Worm (Caenorhabditis elegans): ENCODE measurements around the gene ZK632.12.

Gene ZK632.12

ce11 chrIII:9849950-9850349, 19.3 kb downstream of the ZK632.12 start (continued):
- TF ChIP-seq fkh-10 (GFP tag; optimal IDR thresholded peaks at IDR 0.05) (no peak), C16A3.4 (tag; optimal IDR thresholded peaks at IDR 0.05) (no peak)

- TF ChIP-seq lin-35 (GFP tag; optimal IDR thresholded peaks at IDR 0.05) (peak in 1 of 2 experiments; percentile 8), lin-14 (GFP tag; optimal IDR thresholded peaks at IDR 0.05) (peak; percentile 31), nhr-90 (tag; optimal IDR thresholded peaks at IDR 0.05; ENCODE audit: poor library complexity) (peak; percentile 0), tlp-1 (tag; optimal IDR thresholded peaks at IDR 0.05) (no peak), efl-1 (optimal IDR thresholded peaks at IDR 0.05) (no peak), efl-1 (GFP tag; optimal IDR thresholded peaks at IDR 0.05 in 1 of 2) (no peak), xbp-1 (tag; optimal IDR thresholded peaks at IDR 0.05) (no peak), nhr-19 (GFP tag; conservative IDR thresholded peaks at IDR 0.05) (peak; percentile 10; the same call in 1 of the 2 replicates), snu-23 (GFP tag; optimal IDR thresholded peaks at IDR 0.05) (peak; percentile 5), nhr-12 (tag; optimal IDR thresholded peaks at IDR 0.05) (no peak), mep-1 (tag; optimal IDR thresholded peaks at IDR 0.05) (peak; percentile 28), nhr-237 (tag; optimal IDR thresholded peaks at IDR 0.05) (no peak), mdl-1 (tag; optimal IDR thresholded peaks at IDR 0.05) (no peak), ztf-11 (tag; optimal IDR thresholded peaks at IDR 0.05) (no peak), nhr-71 (tag; optimal IDR thresholded peaks at IDR 0.05) (peak; percentile 7), sup-37 (GFP tag; optimal IDR thresholded peaks at IDR 0.05) (no peak), nhr-85 (tag) (peak; percentile 64), sox-4 (tag; optimal IDR thresholded peaks at IDR 0.05) (no peak), hlh-17 (GFP tag; optimal IDR thresholded peaks at IDR 0.05; ENCODE audit: borderline replicate concordance) (no peak), ztf-4 (tag; optimal IDR thresholded peaks at IDR 0.05) (no peak), snpc-4 (tag; optimal IDR thresholded peaks at IDR 0.05) (no peak), fkh-8 (tag; optimal IDR thresholded peaks at IDR 0.05) (no peak), rnt-1 (tag; optimal IDR thresholded peaks at IDR 0.05) (no peak)
Observed at ce11 chrIII:9850877-9851276, 20.3 kb downstream of the ZK632.12 start.

- TF ChIP-seq efl-1 (optimal IDR thresholded peaks at IDR 0.05) (no peak), efl-1 (GFP tag; optimal IDR thresholded peaks at IDR 0.05 in 1 of 2) (peak in 1 of 2 experiments; percentile 42), ceh-82 (tag; optimal IDR thresholded peaks at IDR 0.05) (peak in 1 of 3 experiments; percentile 0), lin-14 (GFP tag; optimal IDR thresholded peaks at IDR 0.05) (peak; percentile 59), rnt-1 (tag; optimal IDR thresholded peaks at IDR 0.05) (no peak)
Observed at ce11 chrIII:9851547-9851946, 20.9 kb downstream of the ZK632.12 start, which contains the start of gene K11H3.3. Gene K11H3.3 (plus strand): TSS chrIII:9851854.

ce11 chrIII:9853667-9854620, 23.3 kb downstream of the ZK632.12 start:
- no peak for TF ChIP-seq lin-14 (GFP tag; optimal IDR thresholded peaks at IDR 0.05)
- TF ChIP-seq pqm-1 (tag; optimal IDR thresholded peaks at IDR 0.05) = no peak
- no peak for TF ChIP-seq efl-1 (optimal IDR thresholded peaks at IDR 0.05)
- peak in 1 of 2 experiments; percentile 71 for TF ChIP-seq efl-1 (GFP tag; optimal IDR thresholded peaks at IDR 0.05 in 1 of 2)

ce11 chrIII:9854960-9855359, 24.4 kb downstream of the ZK632.12 start:
- TF ChIP-seq efl-1 (optimal IDR thresholded peaks at IDR 0.05) (no peak), efl-1 (GFP tag; optimal IDR thresholded peaks at IDR 0.05 in 1 of 2) (peak in 1 of 2 experiments; percentile 68), nhr-85 (tag) (no peak), ceh-8 (GFP tag; optimal IDR thresholded peaks at IDR 0.05) (no peak)

- TF ChIP-seq ces-1 (GFP tag; optimal IDR thresholded peaks at IDR 0.05) = no peak
- no peak for TF ChIP-seq nhr-47 (tag; optimal IDR thresholded peaks at IDR 0.05)
- no peak for TF ChIP-seq unc-62 (GFP tag; optimal IDR thresholded peaks at IDR 0.05)
- peak; percentile 16 for TF ChIP-seq nhr-71 (tag; optimal IDR thresholded peaks at IDR 0.05)
- no peak for TF ChIP-seq pax-3 (tag; optimal IDR thresholded peaks at IDR 0.05)
- no peak for TF ChIP-seq alr-1 (tag; optimal IDR thresholded peaks at IDR 0.05; ENCODE audit: borderline replicate concordance)
- no peak for TF ChIP-seq lin-39 (tag; optimal IDR thresholded peaks at IDR 0.05)
- no peak for TF ChIP-seq dsc-1 (tag; optimal IDR thresholded peaks at IDR 0.05)
- TF ChIP-seq vab-15 (tag; optimal IDR thresholded peaks at IDR 0.05) = no peak
- TF ChIP-seq nhr-84 (tag; optimal IDR thresholded peaks at IDR 0.05) = no peak
- no peak for TF ChIP-seq hlh-4 (tag; optimal IDR thresholded peaks at IDR 0.05)
- TF ChIP-seq snpc-4 (tag; optimal IDR thresholded peaks at IDR 0.05) = no peak
- TF ChIP-seq pqm-1 (tag; optimal IDR thresholded peaks at IDR 0.05) = no peak
- no peak for TF ChIP-seq nhr-20 (tag; optimal IDR thresholded peaks at IDR 0.05)
- TF ChIP-seq efl-3 (GFP tag; optimal IDR thresholded peaks at IDR 0.05) = no peak
- TF ChIP-seq unc-86 (tag; optimal IDR thresholded peaks at IDR 0.05) = no peak
Observed at ce11 chrIII:9857110-9857509, 26.5 kb downstream of the ZK632.12 start.

Data from whole organism, L1 larva.